Fruit fly (Drosophila melanogaster) whole organism, embryonic: ENCODE data around the gene Ada2a.
A peak's percentile ranks its signal among the peaks of the same experiment; 100 is the strongest.

Experiments
- Asciz ChIP-seq: fragments of 200-800 bp; sonication (Bioruptor generic); optimal IDR thresholded peaks from 2 replicates; lab custom pipeline; 2017; ENCODE audit warnings: missing biosample characterization, mild to moderate bottlenecking, missing genetic modification characterization, missing genetic modification reagents
- B-H2 ChIP-seq: fragments of 200-800 bp; sonication (Bioruptor generic); optimal IDR thresholded peaks from 2 replicates; lab custom pipeline; 2018; ENCODE audit warnings: missing biosample characterization, mild to moderate bottlenecking, missing genetic modification characterization
- BtbVII ChIP-seq: fragments of 200-800 bp; sonication (Bioruptor generic); optimal IDR thresholded peaks from 3 replicates; lab custom pipeline; 2017; ENCODE audit warnings: missing biosample characterization, mild to moderate bottlenecking, missing genetic modification characterization
- CG10462 ChIP-seq: fragments of 200-800 bp; sonication (Bioruptor generic); optimal IDR thresholded peaks from 2 replicates; lab custom pipeline; 2016; ENCODE audit warnings: missing biosample characterization, missing genetic modification characterization
- CG10979 ChIP-seq: fragments of 200-800 bp; sonication (Bioruptor generic); optimal IDR thresholded peaks from 2 replicates; lab custom pipeline; 2018; ENCODE audit warnings: missing biosample characterization, mild to moderate bottlenecking, missing genetic modification characterization, moderate library complexity
- CG11085 ChIP-seq: fragments of 200-800 bp; sonication (Bioruptor generic); IDR thresholded peaks from 2 replicates; pipeline ENCODE4 v1.3.6; 2022; ENCODE audit warnings: missing biosample characterization, missing genetic modification characterization
- CG11093 ChIP-seq: fragments of 200-800 bp; sonication (Bioruptor generic); IDR thresholded peaks from 3 replicates; pipeline ENCODE4 v1.3.6; 2022; ENCODE audit warnings: missing biosample characterization, missing genetic modification characterization
- CG11398 ChIP-seq: fragments of 200-800 bp; sonication (Bioruptor generic); optimal IDR thresholded peaks from 2 replicates; lab custom pipeline; 2016; ENCODE audit warnings: missing biosample characterization, missing genetic modification characterization
- CG12071 ChIP-seq: fragments of 200-800 bp; sonication (Bioruptor generic); optimal IDR thresholded peaks from 3 replicates; lab custom pipeline; 2018; ENCODE audit warnings: missing biosample characterization, mild to moderate bottlenecking, missing genetic modification characterization
- CG1233 ChIP-seq: fragments of 200-800 bp; sonication (Bioruptor generic); optimal IDR thresholded peaks from 4 replicates; lab custom pipeline; 2018; ENCODE audit warnings: missing biosample characterization, mild to moderate bottlenecking, missing genetic modification characterization
- CG13296 ChIP-seq: fragments of 200-800 bp; sonication (Bioruptor generic); optimal IDR thresholded peaks from 3 replicates; lab custom pipeline; 2018; ENCODE audit warnings: missing biosample characterization, mild to moderate bottlenecking, missing genetic modification characterization
- CG17385 ChIP-seq: fragments of 200-800 bp; sonication (Bioruptor generic); optimal IDR thresholded peaks from 3 replicates; lab custom pipeline; 2018; ENCODE audit warnings: missing biosample characterization, mild to moderate bottlenecking, missing genetic modification characterization
- CG18764 ChIP-seq: fragments of 200-800 bp; sonication (Bioruptor generic); optimal IDR thresholded peaks from 3 replicates; lab custom pipeline; 2016; ENCODE audit warnings: missing biosample characterization, missing genetic modification characterization
- CG2116 ChIP-seq: fragments of 200-800 bp; sonication (Bioruptor generic); optimal IDR thresholded peaks from 3 replicates; lab custom pipeline; 2018; ENCODE audit warnings: missing biosample characterization, mild to moderate bottlenecking, missing genetic modification characterization
- CG31224 ChIP-seq: fragments of 200-800 bp; sonication (Bioruptor generic); IDR thresholded peaks from 2 replicates; pipeline ENCODE4 v1.3.6; 2022; ENCODE audit warnings: missing biosample characterization, missing genetic modification characterization
- CG3281 ChIP-seq: fragments of 200-800 bp; sonication (Bioruptor generic); optimal IDR thresholded peaks from 3 replicates; lab custom pipeline; 2017; ENCODE audit warnings: missing biosample characterization, mild to moderate bottlenecking, missing genetic modification characterization
- CG3726 ChIP-seq: fragments of 200-800 bp; sonication (Bioruptor generic); IDR thresholded peaks from 3 replicates; pipeline ENCODE4, ENCODE4 v1.3.6; 2022; ENCODE audit warnings: missing biosample characterization, missing genetic modification characterization
- CG4404 ChIP-seq: fragments of 200-800 bp; sonication (Bioruptor generic); IDR thresholded peaks from 2 replicates; pipeline ENCODE4 v1.3.6; 2022; ENCODE audit warnings: missing biosample characterization, missing genetic modification characterization
- CG6272 ChIP-seq: fragments of 200-800 bp; sonication (Bioruptor generic); IDR thresholded peaks from 2 replicates; pipeline ENCODE4 v1.3.6; 2022; ENCODE audit warnings: missing biosample characterization, missing genetic modification characterization
- CG7839 ChIP-seq: fragments of 200-800 bp; sonication (Bioruptor generic); optimal IDR thresholded peaks from 3 replicates; lab custom pipeline; 2018; ENCODE audit warnings: missing biosample characterization, mild to moderate bottlenecking, missing genetic modification characterization, moderate library complexity
- CG7987 ChIP-seq: fragments of 200-800 bp; sonication (Bioruptor generic); optimal IDR thresholded peaks from 2 replicates; lab custom pipeline; 2018; ENCODE audit warnings: missing biosample characterization, mild to moderate bottlenecking, missing genetic modification characterization, moderate library complexity
- CG8290 ChIP-seq, 3 experiments: fragments of 200-800 bp; sonication (Bioruptor generic); optimal IDR thresholded peaks; 2 replicates each; lab custom pipeline; 2016 to 2019; ENCODE audit warnings: missing biosample characterization in 3 of 3, missing genetic modification characterization in 3 of 3, mild to moderate bottlenecking in 2 of 3, moderate library complexity in 1 of 3
- CG9609 ChIP-seq: fragments of 200-800 bp; sonication (Bioruptor generic); optimal IDR thresholded peaks from 3 replicates; lab custom pipeline; 2016; ENCODE audit warnings: missing biosample characterization, missing genetic modification characterization
- Drgx ChIP-seq: fragments of 200-800 bp; sonication (Bioruptor generic); IDR thresholded peaks from 2 replicates; pipeline ENCODE4 v1.3.6; 2022; ENCODE audit warnings: missing biosample characterization, missing genetic modification characterization
- Ets97D ChIP-seq: fragments of 200-800 bp; sonication (Bioruptor generic); optimal IDR thresholded peaks from 3 replicates; lab custom pipeline; 2016; ENCODE audit warnings: missing biosample characterization, missing genetic modification characterization
- GATAe ChIP-seq: fragments of 200-800 bp; sonication (Bioruptor generic); conservative IDR thresholded peaks from 2 replicates; pipeline ENCODE4 v1.3.6; 2022; ENCODE audit warnings: missing biosample characterization, missing genetic modification characterization
- H2.0 ChIP-seq: fragments of 200-800 bp; sonication (Bioruptor generic); IDR thresholded peaks from 2 replicates; pipeline ENCODE4 v1.3.6; 2022; ENCODE audit warnings: missing biosample characterization, missing genetic modification characterization
- Hmr ChIP-seq: fragments of 200-800 bp; sonication (Bioruptor generic); optimal IDR thresholded peaks from 3 replicates; lab custom pipeline; 2017; ENCODE audit warnings: mild to moderate bottlenecking, missing biosample characterization, missing genetic modification reagents, missing genetic modification characterization
- Mad ChIP-seq: fragments of 200-800 bp; sonication (Bioruptor generic); optimal IDR thresholded peaks from 2 replicates; lab custom pipeline; 2016; ENCODE audit warnings: missing biosample characterization, missing genetic modification characterization
- Max ChIP-seq: fragments of 200-800 bp; sonication (Bioruptor generic); optimal IDR thresholded peaks from 2 replicates; lab custom pipeline; 2016; ENCODE audit warnings: missing biosample characterization, mild to moderate bottlenecking, missing genetic modification characterization
- NfI ChIP-seq: fragments of 200-800 bp; sonication (Bioruptor generic); optimal IDR thresholded peaks from 3 replicates; lab custom pipeline; 2018; ENCODE audit warnings: missing biosample characterization, mild to moderate bottlenecking, missing genetic modification characterization, moderate library complexity
- Oli ChIP-seq: fragments of 200-800 bp; sonication (Bioruptor generic); optimal IDR thresholded peaks from 2 replicates; lab custom pipeline; 2018; ENCODE audit warnings: missing biosample characterization, mild to moderate bottlenecking, missing genetic modification characterization, moderate library complexity
- PHDP ChIP-seq: fragments of 200-800 bp; sonication (Bioruptor generic); optimal IDR thresholded peaks from 3 replicates; lab custom pipeline; 2018; ENCODE audit warnings: missing biosample characterization, mild to moderate bottlenecking, missing genetic modification characterization, moderate library complexity
- Sry-β ChIP-seq: fragments of 200-800 bp; sonication (Bioruptor generic); optimal IDR thresholded peaks from 2 replicates; lab custom pipeline; 2018; ENCODE audit warnings: missing biosample characterization, mild to moderate bottlenecking, missing genetic modification characterization, moderate library complexity
- ara ChIP-seq: fragments of 200-800 bp; sonication (Bioruptor generic); IDR thresholded peaks from 2 replicates; pipeline ENCODE4 v1.3.6; 2022; ENCODE audit warnings: missing biosample characterization, missing genetic modification characterization
- cato ChIP-seq: fragments of 200-800 bp; sonication (Bioruptor generic); optimal IDR thresholded peaks from 2 replicates; lab custom pipeline; 2016; ENCODE audit warnings: missing biosample characterization, missing genetic modification characterization, borderline replicate concordance
- chif ChIP-seq, 2 experiments: fragments of 200-800 bp; sonication (Bioruptor generic); optimal IDR thresholded peaks; 3 replicates each; lab custom pipeline; 2016; ENCODE audit warnings: missing biosample characterization in 2 of 2, missing genetic modification characterization in 2 of 2
- chn ChIP-seq: fragments of 200-800 bp; sonication (Bioruptor generic); optimal IDR thresholded peaks from 2 replicates; lab custom pipeline; 2016; ENCODE audit warnings: missing biosample characterization, missing genetic modification characterization
- crc ChIP-seq: fragments of 200-800 bp; sonication (Bioruptor generic); optimal IDR thresholded peaks from 2 replicates; lab custom pipeline; 2016; ENCODE audit warnings: missing biosample characterization, missing genetic modification characterization
- croc ChIP-seq: fragments of 200-800 bp; sonication (Bioruptor generic); conservative IDR thresholded peaks from 3 replicates; pipeline ENCODE4 v1.3.6; 2022; ENCODE audit warnings: missing biosample characterization, missing genetic modification characterization
- ewg ChIP-seq: fragments of 200-800 bp; sonication (Bioruptor generic); optimal IDR thresholded peaks from 3 replicates; lab custom pipeline; 2017; ENCODE audit warnings: mild to moderate bottlenecking, missing biosample characterization, missing genetic modification reagents, missing genetic modification characterization
- fd3F ChIP-seq: fragments of 200-800 bp; sonication (Bioruptor generic); optimal IDR thresholded peaks from 2 replicates; lab custom pipeline; 2018; ENCODE audit warnings: missing biosample characterization, mild to moderate bottlenecking, missing genetic modification characterization, moderate library complexity
- grn ChIP-seq: fragments of 200-800 bp; sonication (Bioruptor generic); optimal IDR thresholded peaks from 3 replicates; lab custom pipeline; 2017; ENCODE audit warnings: missing biosample characterization, missing genetic modification characterization
- ken ChIP-seq: fragments of 200-800 bp; sonication (Bioruptor generic); IDR thresholded peaks from 3 replicates; pipeline ENCODE4 v1.3.6; 2022; ENCODE audit warnings: missing biosample characterization, missing genetic modification characterization
- nau ChIP-seq: fragments of 200-800 bp; sonication (Bioruptor generic); optimal IDR thresholded peaks from 3 replicates; lab custom pipeline; 2017; ENCODE audit warnings: missing biosample characterization, mild to moderate bottlenecking, missing genetic modification characterization, missing genetic modification reagents
- oc ChIP-seq: fragments of 200-800 bp; sonication (Bioruptor generic); optimal IDR thresholded peaks from 2 replicates; lab custom pipeline; 2018; ENCODE audit warnings: missing biosample characterization, mild to moderate bottlenecking, missing genetic modification characterization, moderate library complexity
- pho ChIP-seq: fragments of 200-800 bp; sonication (Bioruptor generic); optimal IDR thresholded peaks from 2 replicates; lab custom pipeline; 2016; ENCODE audit warnings: missing biosample characterization, missing genetic modification characterization
- ro ChIP-seq: fragments of 200-800 bp; sonication (Bioruptor generic); IDR thresholded peaks from 2 replicates; pipeline ENCODE4 v1.3.6; 2022; ENCODE audit warnings: missing biosample characterization, missing genetic modification characterization
- tx ChIP-seq: fragments of 200-800 bp; sonication (Bioruptor generic); optimal IDR thresholded peaks from 2 replicates; lab custom pipeline; 2016; ENCODE audit warnings: missing biosample characterization, missing genetic modification characterization
- yki ChIP-seq: fragments of >200 bp; optimal IDR thresholded peaks from 3 replicates; lab custom pipeline; 2018
- zfh1 ChIP-seq: fragments of 200-800 bp; sonication (Bioruptor generic); IDR thresholded peaks from 3 replicates; pipeline ENCODE4 v1.3.6; 2022; ENCODE audit warnings: missing biosample characterization, missing genetic modification characterization

Gene Ada2a

dm6 chr3R:18298900-18299321, 43.6 kb upstream of the Ada2a start, which contains the start of gene Dlc90F:
Gene Dlc90F (plus strand): TSS chr3R:18299229.
- TF ChIP-seq CG6272 (GFP tag; lab: Robert Waterston, UW) (peak; percentile 72), zfh1 (GFP tag; lab: Robert Waterston, UW) (peak; percentile 85), fd3F (peak; percentile 64), yki (lab: Kevin White, UChicago) (no peak), Oli (peak; percentile 73), BtbVII (GFP tag; lab: Kevin White, UChicago) (no peak), Asciz (GFP tag; lab: Kevin White, UChicago) (peak; percentile 12), CG17385 (peak; percentile 32), ken (GFP tag; lab: Robert Waterston, UW) (peak; percentile 86), tx (peak; percentile 73), CG10462 (GFP tag; lab: Kevin White, UChicago) (peak; percentile 58), CG12071 (no peak), GATAe (GFP tag; lab: Robert Waterston, UW) (no peak), ewg (GFP tag; lab: Kevin White, UChicago) (peak; percentile 66), croc (peak; percentile 68; the same call in 2 of the 3 replicates), Mad (GFP tag; lab: Kevin White, UChicago) (peak; percentile 50), Hmr (GFP tag; lab: Kevin White, UChicago) (peak; percentile 84), CG2116 (peak; percentile 82), PHDP (tag; lab: Kevin White, UChicago) (peak; percentile 68), ara (GFP tag; lab: Robert Waterston, UW) (peak; percentile 66; the same call in 1 of the 2 replicates), CG8290 (GFP tag; optimal IDR thresholded peaks at IDR 0.05; lab: Kevin White, UChicago) (peak; percentile 55), CG8290 (tag; optimal IDR thresholded peaks at IDR 0.05; lab: Kevin White, UChicago) (peak; percentile 54 to 64), CG1233 (GFP tag; lab: Kevin White, UChicago) (peak; percentile 34), CG3726 (GFP tag; lab: Robert Waterston, UW) (peak; percentile 72; the same call in 1 of the 3 replicates), crc (GFP tag; lab: Kevin White, UChicago) (peak; percentile 82), Ets97D (GFP tag; lab: Kevin White, UChicago) (peak; percentile 94), CG9609 (peak; percentile 87), CG18764 (GFP tag; lab: Kevin White, UChicago) (peak; percentile 38), chif (GFP tag; optimal IDR thresholded peaks at IDR 0.05; lab: Kevin White, UChicago) (peak; percentile 66 to 83), H2.0 (GFP tag; lab: Robert Waterston, UW) (peak; percentile 79), CG11093 (GFP tag; lab: Robert Waterston, UW) (peak; percentile 66; the same call in 2 of the 3 replicates), cato (GFP tag; lab: Kevin White, UChicago) (peak; percentile 67), CG4404 (peak; percentile 83), CG7839 (tag; lab: Kevin White, UChicago) (peak; percentile 79), ro (no peak; the same call in 1 of the 2 replicates), CG7987 (GFP tag; lab: Kevin White, UChicago) (no peak), CG3281 (peak; percentile 46), CG11398 (no peak), nau (GFP tag; lab: Kevin White, UChicago) (no peak), Drgx (peak; percentile 68), CG31224 (GFP tag; lab: Robert Waterston, UW) (peak; percentile 71), oc (tag; lab: Kevin White, UChicago) (no peak), CG10979 (tag; lab: Kevin White, UChicago) (peak; percentile 38), grn (GFP tag; lab: Kevin White, UChicago) (no peak), NfI (GFP tag; lab: Kevin White, UChicago) (peak; percentile 80), chn (GFP tag; lab: Kevin White, UChicago) (peak; percentile 81), CG11085 (GFP tag; lab: Robert Waterston, UW) (peak; percentile 67; the same call in 1 of the 2 replicates), Max (GFP tag; lab: Kevin White, UChicago) (peak; percentile 60), CG13296 (no peak), Sry-β (GFP tag; lab: Kevin White, UChicago) (no peak), B-H2 (GFP tag; lab: Kevin White, UChicago) (peak; percentile 67), pho (peak; percentile 84)
